Fruit fly (Drosophila melanogaster) whole organism, pupa: Measurements from ENCODE around the gene Tango5.
A peak's percentile ranks its signal among the peaks of the same experiment; 100 is the strongest.

Experiments
- CG10348 ChIP-seq: fragments of 200-800 bp; sonication (Bioruptor generic); IDR thresholded peaks from 2 replicates; pipeline ENCODE4 v1.3.6; 2022; ENCODE audit warnings: missing biosample characterization, missing genetic modification characterization
- CG12605 ChIP-seq: fragments of 200-800 bp; sonication (Bioruptor generic); IDR thresholded peaks from 2 replicates; pipeline ENCODE4 v1.3.6; 2022; ENCODE audit warnings: missing biosample characterization, missing genetic modification characterization
- CG13204 ChIP-seq: fragments of 200-800 bp; sonication (Bioruptor generic); optimal IDR thresholded peaks from 2 replicates; lab custom pipeline; 2018; ENCODE audit warnings: missing biosample characterization, mild to moderate bottlenecking, missing genetic modification characterization, moderate library complexity
- CG14655 ChIP-seq: fragments of 200-800 bp; sonication (Bioruptor generic); optimal IDR thresholded peaks from 3 replicates; lab custom pipeline; 2017; ENCODE audit warnings: mild to moderate bottlenecking, missing biosample characterization, missing genetic modification reagents, missing genetic modification characterization
- CG15710 ChIP-seq: fragments of 200-800 bp; sonication (Bioruptor generic); optimal IDR thresholded peaks from 2 replicates; lab custom pipeline; 2018; ENCODE audit warnings: missing biosample characterization, mild to moderate bottlenecking, missing genetic modification characterization, moderate library complexity
- CG17806 ChIP-seq: fragments of 200-800 bp; sonication (Bioruptor generic); optimal IDR thresholded peaks from 2 replicates; lab custom pipeline; 2018; ENCODE audit warnings: missing biosample characterization, mild to moderate bottlenecking, missing genetic modification characterization, moderate library complexity
- CG32121 ChIP-seq: fragments of 200-800 bp; sonication (Bioruptor generic); IDR thresholded peaks from 2 replicates; pipeline ENCODE4 v1.3.6; 2022; ENCODE audit warnings: missing biosample characterization, missing genetic modification characterization
- CG34367 ChIP-seq: fragments of 200-800 bp; sonication (Bioruptor generic); optimal IDR thresholded peaks from 2 replicates; lab custom pipeline; 2018; ENCODE audit warnings: missing biosample characterization, mild to moderate bottlenecking, missing genetic modification characterization
- CG4496 ChIP-seq: fragments of 200-800 bp; sonication (Bioruptor generic); IDR thresholded peaks from 3 replicates; pipeline ENCODE4 v1.3.6; 2022; ENCODE audit warnings: missing biosample characterization, missing genetic modification characterization
- CG8159 ChIP-seq: fragments of 200-800 bp; sonication (Bioruptor generic); optimal IDR thresholded peaks from 3 replicates; lab custom pipeline; 2018; ENCODE audit warnings: missing biosample characterization, mild to moderate bottlenecking, missing genetic modification characterization, moderate library complexity
- CG8301 ChIP-seq: fragments of 200-800 bp; sonication (Bioruptor generic); optimal IDR thresholded peaks from 2 replicates; lab custom pipeline; 2018; ENCODE audit warnings: missing biosample characterization, mild to moderate bottlenecking, missing genetic modification characterization
- CG9948 ChIP-seq: fragments of 200-800 bp; sonication (Bioruptor generic); optimal IDR thresholded peaks from 2 replicates; lab custom pipeline; 2018; ENCODE audit warnings: missing biosample characterization, mild to moderate bottlenecking, missing genetic modification characterization, moderate library complexity
- D1 ChIP-seq: fragments of 200-800 bp; sonication (Bioruptor generic); optimal IDR thresholded peaks from 2 replicates; lab custom pipeline; 2018; ENCODE audit warnings: missing biosample characterization, mild to moderate bottlenecking, missing genetic modification characterization, moderate library complexity
- EcR ChIP-seq: fragments of 200-800 bp; sonication (Bioruptor generic); optimal IDR thresholded peaks from 3 replicates; lab custom pipeline; 2019; ENCODE audit warnings: missing biosample characterization, missing genetic modification characterization, mild to moderate bottlenecking, moderate library complexity, missing genetic modification reagents
- Ets98B ChIP-seq: fragments of 200-800 bp; sonication (Bioruptor generic); IDR thresholded peaks from 2 replicates; pipeline ENCODE4 v1.3.6; 2022; ENCODE audit warnings: missing biosample characterization, missing genetic modification characterization
- Pif1A ChIP-seq: fragments of 200-800 bp; sonication (Bioruptor generic); optimal IDR thresholded peaks from 3 replicates; lab custom pipeline; 2016; ENCODE audit warnings: missing biosample characterization, missing genetic modification characterization
- Pif1B ChIP-seq: fragments of 200-800 bp; sonication (Bioruptor generic); optimal IDR thresholded peaks from 3 replicates; lab custom pipeline; 2016; ENCODE audit warnings: missing biosample characterization, missing genetic modification characterization
- Snoo ChIP-seq: fragments of 200-800 bp; sonication (Bioruptor generic); optimal IDR thresholded peaks from 3 replicates; lab custom pipeline; 2017; ENCODE audit warnings: missing biosample characterization, mild to moderate bottlenecking, missing genetic modification characterization, inconsistent platforms
- fd96Ca ChIP-seq: fragments of 200-800 bp; sonication (Bioruptor generic); IDR thresholded peaks from 3 replicates; pipeline ENCODE4 v1.3.6; 2022; ENCODE audit warnings: missing biosample characterization, missing genetic modification characterization
- gl ChIP-seq: fragments of 200-800 bp; sonication (Bioruptor generic); optimal IDR thresholded peaks from 2 replicates; lab custom pipeline; 2018; ENCODE audit warnings: missing biosample characterization, mild to moderate bottlenecking, missing genetic modification characterization
- rn ChIP-seq: fragments of 200-800 bp; sonication (Bioruptor generic); IDR thresholded peaks from 2 replicates; pipeline ENCODE4 v1.3.6; 2022; ENCODE audit warnings: missing biosample characterization, missing genetic modification characterization

Gene Tango5

DNA sequence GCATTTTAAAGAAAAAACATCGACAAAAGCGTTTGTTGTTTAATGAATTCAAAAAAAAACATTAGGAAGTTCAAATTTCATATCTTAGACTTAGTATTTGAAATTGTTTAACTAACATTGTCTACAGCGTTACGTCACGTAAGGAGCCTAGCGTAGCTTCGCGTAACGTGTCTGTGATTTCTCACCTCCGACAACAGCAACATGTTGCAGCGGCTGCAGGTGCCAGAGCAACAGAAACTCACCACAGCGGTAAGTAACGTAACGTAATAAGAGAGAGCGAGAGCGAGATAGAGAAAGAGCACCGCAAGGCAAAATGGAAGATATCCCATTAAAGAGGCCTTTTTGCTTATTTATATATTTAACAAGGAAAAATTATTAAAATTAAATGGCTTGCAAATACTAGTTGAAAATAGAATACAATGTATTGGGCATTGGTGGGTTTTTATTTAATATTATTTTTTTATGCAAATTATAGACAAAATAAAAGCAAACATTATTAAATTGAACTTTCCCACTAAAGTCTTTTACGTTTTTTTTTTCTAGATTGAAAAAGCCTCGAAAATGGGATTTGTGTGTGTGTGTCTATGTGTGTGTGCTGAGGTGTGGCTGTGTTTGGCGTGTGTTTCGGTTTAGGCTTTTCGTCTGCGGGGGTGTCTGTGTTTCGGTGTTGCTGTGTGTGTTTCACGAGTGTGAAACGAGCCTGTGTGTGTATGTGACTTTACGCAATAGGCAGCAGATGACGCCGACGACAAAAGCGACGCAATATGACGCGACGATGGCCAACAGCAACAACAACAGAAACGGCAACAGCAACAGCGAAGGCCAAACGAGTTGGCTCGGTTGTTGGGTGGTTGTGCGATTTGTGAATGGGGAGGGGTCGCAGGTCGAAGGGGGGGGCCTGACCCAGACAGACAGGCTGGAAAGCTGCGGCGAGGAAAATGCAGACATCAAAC is 34.0 kb downstream of the Tango5 start:
- TF ChIP-seq CG17806 (tag; lab: Kevin White, UChicago) (no peak), CG32121 (0 out of 2 replicates have a peak, but pooled peaks have one; percentile 15)

DNA sequence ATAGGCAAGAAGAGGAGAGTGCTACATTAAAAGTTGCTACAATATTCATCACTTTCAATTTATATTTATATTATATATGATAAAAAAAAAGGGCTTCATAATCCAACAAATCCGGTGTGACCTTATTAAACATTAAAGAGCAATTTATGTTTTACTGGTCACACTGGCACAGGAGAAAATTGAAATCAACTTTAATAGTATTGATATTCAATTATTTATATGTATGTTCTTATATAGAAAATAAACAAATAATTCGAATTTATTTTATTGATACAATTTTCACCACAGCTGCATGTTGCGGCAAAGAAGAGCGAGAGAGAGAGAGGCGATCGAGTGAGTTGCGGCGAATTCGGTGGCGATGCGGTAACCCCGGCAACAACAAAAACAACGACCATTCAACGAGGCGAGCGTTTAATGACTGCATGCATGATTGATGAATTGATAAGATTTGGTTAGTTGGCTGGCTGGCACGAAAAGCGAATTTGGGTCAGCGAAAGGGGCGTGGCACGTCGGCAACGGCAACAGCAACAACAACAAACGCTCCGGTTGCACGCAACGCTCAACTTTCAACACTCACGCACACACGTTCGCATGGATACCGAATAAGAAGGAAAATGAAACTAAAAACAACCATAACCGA is 34.9 kb downstream of the Tango5 start:
- no peak for TF ChIP-seq EcR
- TF ChIP-seq Pif1B (GFP tag; lab: Kevin White, UChicago), result no peak
- TF ChIP-seq gl (tag; lab: Kevin White, UChicago), result no peak
- no peak for TF ChIP-seq CG8301 (tag; lab: Kevin White, UChicago)
- no peak for TF ChIP-seq rn (GFP tag; lab: Robert Waterston, UW)
- TF ChIP-seq CG12605 (GFP tag; lab: Robert Waterston, UW), result no peak
- TF ChIP-seq Pif1A (GFP tag; lab: Kevin White, UChicago), result no peak
- TF ChIP-seq Ets98B (GFP tag; lab: Robert Waterston, UW), result no peak
- TF ChIP-seq CG13204, result no peak
- TF ChIP-seq CG32121, result no peak
- no peak for TF ChIP-seq fd96Ca (GFP tag; lab: Robert Waterston, UW)
- TF ChIP-seq CG9948 (tag; lab: Kevin White, UChicago), result no peak
- no peak for TF ChIP-seq Snoo
- no peak for TF ChIP-seq CG15710 (tag; lab: Kevin White, UChicago)
- no peak for TF ChIP-seq D1 (tag; lab: Kevin White, UChicago)
- TF ChIP-seq CG8159 (tag; lab: Kevin White, UChicago), result no peak
- TF ChIP-seq CG4496, result no peak
- no peak for TF ChIP-seq CG14655 (GFP tag; lab: Kevin White, UChicago)
- no peak for TF ChIP-seq CG10348 (GFP tag; lab: Robert Waterston, UW)
- TF ChIP-seq CG34367 (tag; lab: Kevin White, UChicago), result no peak

DNA sequence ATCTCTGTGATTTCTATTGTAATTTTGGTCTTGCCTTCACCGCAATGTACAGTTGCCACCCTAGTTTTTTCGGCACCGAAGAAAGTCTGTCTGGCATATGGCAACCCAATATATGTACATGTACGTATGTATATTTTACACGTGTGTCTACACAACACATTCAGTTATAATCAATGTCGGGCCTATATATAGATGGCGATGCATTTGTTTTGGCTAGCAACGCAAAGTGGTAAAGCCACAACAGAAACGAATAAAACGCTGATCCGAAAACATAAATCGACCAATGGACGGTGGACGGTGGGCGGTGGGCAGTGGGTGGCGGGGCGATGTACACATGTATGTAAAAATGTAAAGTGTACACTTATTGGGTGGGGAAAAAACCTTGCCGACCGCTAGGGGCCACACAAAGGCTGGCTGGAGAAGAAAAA is 35.7 kb downstream of the Tango5 start:
- no peak for TF ChIP-seq CG9948 (tag; lab: Kevin White, UChicago)
- TF ChIP-seq CG10348 (GFP tag; lab: Robert Waterston, UW), result no peak
- no peak for TF ChIP-seq CG15710 (tag; lab: Kevin White, UChicago)
- no peak for TF ChIP-seq fd96Ca (GFP tag; lab: Robert Waterston, UW)
- no peak for TF ChIP-seq Pif1B (GFP tag; lab: Kevin White, UChicago)
- no peak for TF ChIP-seq CG17806 (tag; lab: Kevin White, UChicago)
- TF ChIP-seq CG14655 (GFP tag; lab: Kevin White, UChicago), result no peak
- TF ChIP-seq EcR, result no peak
- TF ChIP-seq CG8159 (tag; lab: Kevin White, UChicago), result no peak
- TF ChIP-seq Pif1A (GFP tag; lab: Kevin White, UChicago), result no peak
- no peak for TF ChIP-seq CG13204
- no peak for TF ChIP-seq gl (tag; lab: Kevin White, UChicago)
- no peak for TF ChIP-seq CG4496
- no peak for TF ChIP-seq rn (GFP tag; lab: Robert Waterston, UW)
- TF ChIP-seq D1 (tag; lab: Kevin White, UChicago), result no peak

DNA sequence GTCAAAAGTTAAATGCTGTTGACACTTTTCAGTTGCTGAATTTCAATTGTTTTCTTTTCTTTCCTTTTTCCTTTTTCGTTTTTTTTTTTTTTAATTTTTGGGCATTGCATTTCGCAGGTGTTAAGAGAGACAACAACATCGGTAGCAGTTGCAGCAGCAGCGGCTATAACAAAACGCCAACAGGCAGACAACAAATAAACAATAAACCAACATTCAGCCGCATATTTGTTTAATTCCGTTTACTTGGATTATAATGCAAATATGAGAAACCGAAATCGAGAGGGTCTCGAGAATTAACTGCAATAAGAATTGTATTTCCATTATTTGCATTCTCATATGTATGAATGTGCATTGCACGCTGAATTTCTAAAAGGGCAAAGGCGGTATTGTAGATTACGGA is 36.2 kb downstream of the Tango5 start:
- no peak for TF ChIP-seq CG9948 (tag; lab: Kevin White, UChicago)
- TF ChIP-seq Snoo, result peak; percentile 50

DNA sequence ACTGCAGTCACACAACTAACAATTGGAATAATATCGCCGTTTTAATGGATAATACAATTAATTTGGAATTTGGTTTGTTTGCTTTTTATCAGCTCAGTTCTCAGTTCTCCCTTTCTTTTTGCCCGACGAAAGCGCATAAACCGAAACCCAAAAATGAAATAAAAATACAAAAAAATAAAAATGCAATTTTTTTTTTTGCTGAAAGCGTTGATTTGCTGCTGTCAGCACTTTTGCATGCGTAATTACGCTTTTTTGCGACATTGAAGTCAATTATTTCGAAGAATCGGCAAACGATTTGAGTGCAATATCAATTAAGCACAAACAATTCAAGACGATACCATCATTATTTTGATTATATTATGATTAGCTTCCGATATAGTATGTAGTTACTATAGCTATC is 36.9 kb downstream of the Tango5 start:
- TF ChIP-seq Ets98B (GFP tag; lab: Robert Waterston, UW) (no peak), D1 (tag; lab: Kevin White, UChicago) (no peak), CG32121 (no peak), CG10348 (GFP tag; lab: Robert Waterston, UW) (no peak), gl (tag; lab: Kevin White, UChicago) (no peak), CG8159 (tag; lab: Kevin White, UChicago) (no peak), rn (GFP tag; lab: Robert Waterston, UW) (no peak), fd96Ca (GFP tag; lab: Robert Waterston, UW) (no peak), Snoo (no peak), CG14655 (GFP tag; lab: Kevin White, UChicago) (no peak), Pif1A (GFP tag; lab: Kevin White, UChicago) (no peak), CG4496 (no peak), CG17806 (tag; lab: Kevin White, UChicago) (no peak), CG15710 (tag; lab: Kevin White, UChicago) (no peak), CG12605 (GFP tag; lab: Robert Waterston, UW) (no peak), CG13204 (no peak), Pif1B (GFP tag; lab: Kevin White, UChicago) (no peak)
